Worm (Caenorhabditis elegans) whole organism, early embryonic: Measurements from ENCODE around the gene tlk-1.

Source experiments
- ama-1 ChIP-seq: fragments of 150-350 bp; optimal IDR thresholded peaks from 2 replicates; lab custom pipeline; 2014
- ceh-13 ChIP-seq: fragments of 200-800 bp; sonication (Bioruptor generic); optimal IDR thresholded peaks from 2 replicates; lab custom pipeline; 2018; ENCODE audit warnings: mild to moderate bottlenecking, missing genetic modification characterization, missing compliant biosample characterization
- ceh-36 ChIP-seq: sonication (generic microtip); optimal IDR thresholded peaks from 2 replicates; lab custom pipeline; 2016; ENCODE audit warnings: missing genetic modification characterization, inconsistent platforms, missing compliant biosample characterization
- flt-1 ChIP-seq: fragments of 200-800 bp; sonication (Bioruptor generic); IDR thresholded peaks from 2 replicates; pipeline ENCODE4 v1.3.6; 2022; ENCODE audit warnings: missing genetic modification characterization, missing compliant biosample characterization
- hmg-4 ChIP-seq: fragments of 200-800 bp; sonication (Bioruptor generic); optimal IDR thresholded peaks from 2 replicates; lab custom pipeline; 2018; ENCODE audit warnings: mild to moderate bottlenecking, missing genetic modification characterization, missing compliant biosample characterization
- hnd-1 ChIP-seq: sonication (generic microtip); optimal IDR thresholded peaks from 2 replicates; lab custom pipeline; 2016; ENCODE audit warnings: missing genetic modification characterization, missing compliant biosample characterization
- sea-1 ChIP-seq: fragments of 200-800 bp; sonication (Bioruptor generic); conservative IDR thresholded peaks from 2 replicates; pipeline ENCODE4 v1.3.6; 2022; ENCODE audit warnings: missing genetic modification characterization, missing compliant biosample characterization
- tra-4 ChIP-seq: sonication (generic microtip); optimal IDR thresholded peaks from 2 replicates; lab custom pipeline; 2017; ENCODE audit warnings: missing genetic modification characterization, missing compliant biosample characterization

ce11 chrIII:9725114-9725513 is 25.4 kb downstream of the tlk-1 start, which contains the start of gene clec-162:
- TF ChIP-seq ama-1 (lab: Kevin White, UChicago) (no peak), hnd-1 (tag; lab: Kevin White, UChicago) (no peak), ceh-36 (tag; lab: Kevin White, UChicago) (no peak), sea-1 (GFP tag; lab: Robert Waterston, UW) (no peak), hmg-4 (GFP tag; lab: Kevin White, UChicago) (no peak), tra-4 (tag; lab: Kevin White, UChicago) (no peak), flt-1 (no peak), ceh-13 (GFP tag; lab: Kevin White, UChicago) (no peak)
